Fruit fly (Drosophila melanogaster) whole organism, prepupa: Measurements from ENCODE around the gene Meltrin.

ENCODE experiments used
- Blimp-1 ChIP-seq: fragments of 200-800 bp; sonication (Bioruptor generic); optimal IDR thresholded peaks from 3 replicates; lab custom pipeline; 2017; ENCODE audit warnings: missing biosample characterization, missing genetic modification characterization, mild to moderate bottlenecking, moderate library complexity, missing genetic modification reagents
- dsx ChIP-seq: fragments of 200-800 bp; optimal IDR thresholded peaks from 3 replicates; lab custom pipeline; 2019; ENCODE audit warnings: missing biosample characterization, mild to moderate bottlenecking, missing genetic modification characterization, moderate library complexity; ENCODE audit not compliant: poor library complexity, severe bottlenecking

- TF ChIP-seq dsx (no peak), Blimp-1 (GFP tag; lab: Kevin White, UChicago) (no peak)
These were observed 45.9 kb downstream of the Meltrin start for dm6 chr3R:14651076-14651662.
